Worm (Caenorhabditis elegans): Measurements from ENCODE around the gene gcy-23.

- no peak for TF ChIP-seq ceh-24 (tag; optimal IDR thresholded peaks at IDR 0.05)
- TF ChIP-seq sdc-2 (tag; optimal IDR thresholded peaks at IDR 0.05) = no peak
- no peak for TF ChIP-seq ceh-6 (GFP tag; optimal IDR thresholded peaks at IDR 0.05)
- TF ChIP-seq nhr-11 (tag; optimal IDR thresholded peaks at IDR 0.05) = no peak
- no peak for TF ChIP-seq pqm-1 (tag; optimal IDR thresholded peaks at IDR 0.05)
- no peak for TF ChIP-seq lim-6 (tag; optimal IDR thresholded peaks at IDR 0.05)
- TF ChIP-seq ceh-9 (tag; optimal IDR thresholded peaks at IDR 0.05) = no peak
- TF ChIP-seq pag-3 (tag; optimal IDR thresholded peaks at IDR 0.05; ENCODE audit: borderline replicate concordance) = no peak
These were observed 49.0 kb upstream of the gcy-23 start for ce11 chrIV:3338176-3338575.
